Worm (Caenorhabditis elegans): Measurements from ENCODE around the gene C33E10.10.

- TF ChIP-seq pqm-1 (tag; optimal IDR thresholded peaks at IDR 0.05) (no peak), T20F7.1 (GFP tag; optimal IDR thresholded peaks at IDR 0.05) (no peak), unc-62 (GFP tag; optimal IDR thresholded peaks at IDR 0.05 in 1 of 2) (peak in 1 of 2 experiments; percentile 6), unc-62 (tag; optimal IDR thresholded peaks at IDR 0.05) (no peak), dpl-1 (GFP tag; optimal IDR thresholded peaks at IDR 0.05) (no peak), unc-39 (tag; optimal IDR thresholded peaks at IDR 0.05) (no peak), hlh-30 (tag; optimal IDR thresholded peaks at IDR 0.05; ENCODE audit: insufficient read depth) (no peak), saeg-2 (GFP tag; IDR thresholded peaks at IDR 0.05) (no peak), pha-4 (GFP tag; IDR thresholded peaks at IDR 0.05) (no peak), pha-4 (tag; optimal IDR thresholded peaks at IDR 0.05) (no peak), tag-97 (GFP tag; IDR thresholded peaks at IDR 0.05) (no peak), daf-12 (tag; optimal IDR thresholded peaks at IDR 0.05) (no peak)
Observed at ce11 chrX:17300735-17301134, 1.1 kb downstream of the C33E10.10 start.
